Worm (Caenorhabditis elegans) whole organism, L4 larva: ENCODE measurements around the gene let-716.

ENCODE experiments used
- D1046.2 ChIP-seq: fragments of 200-800 bp; sonication (Bioruptor generic); IDR thresholded peaks from 2 replicates; pipeline ENCODE4 v1.3.6; 2022; ENCODE audit warnings: missing genetic modification characterization, missing compliant biosample characterization
- F26F4.8 ChIP-seq: fragments of 200-800 bp; sonication (Bioruptor generic); conservative IDR thresholded peaks from 2 replicates; pipeline ENCODE4 v1.3.6; 2022; ENCODE audit warnings: missing genetic modification characterization, missing compliant biosample characterization
- F49E8.2 ChIP-seq: sonication (generic microtip); optimal IDR thresholded peaks from 2 replicates; lab custom pipeline; 2016; ENCODE audit warnings: missing compliant biosample characterization, mild to moderate bottlenecking, missing genetic modification characterization, borderline replicate concordance
- T26A8.4 ChIP-seq: fragments of 200-800 bp; sonication (Bioruptor generic); IDR thresholded peaks from 2 replicates; pipeline ENCODE4 v1.3.6; 2022; ENCODE audit warnings: missing genetic modification characterization, missing compliant biosample characterization
- Y105C5A.15 ChIP-seq: fragments of 200-800 bp; sonication (Bioruptor generic); IDR thresholded peaks from 2 replicates; pipeline ENCODE4 v1.3.6; 2022; ENCODE audit warnings: missing genetic modification characterization, missing compliant biosample characterization
- Y48G9A.11 ChIP-seq: fragments of 200-800 bp; sonication (Bioruptor generic); IDR thresholded peaks from 2 replicates; pipeline ENCODE4 v1.3.6; 2022; ENCODE audit warnings: missing genetic modification reagents, missing genetic modification characterization, missing compliant biosample characterization
- Y5F2A.4 ChIP-seq: fragments of 200-800 bp; sonication (Bioruptor generic); optimal IDR thresholded peaks from 2 replicates; lab custom pipeline; 2018; ENCODE audit warnings: mild to moderate bottlenecking, missing genetic modification characterization, missing compliant biosample characterization
- Y75B8A.6 ChIP-seq: fragments of 200-800 bp; sonication (Bioruptor generic); IDR thresholded peaks from 2 replicates; pipeline ENCODE4 v1.3.6; 2022; ENCODE audit warnings: missing genetic modification reagents, missing genetic modification characterization, missing compliant biosample characterization
- ama-1 ChIP-seq: fragments of 150-350 bp; optimal IDR thresholded peaks from 2 replicates; lab custom pipeline; 2014; ENCODE audit warnings: inconsistent platforms, mixed read lengths
- arid-1 ChIP-seq: fragments of 200-800 bp; sonication (Bioruptor generic); conservative IDR thresholded peaks from 2 replicates; pipeline ENCODE4 v1.3.6; 2022; ENCODE audit warnings: missing genetic modification reagents, missing genetic modification characterization, missing compliant biosample characterization
- attf-4 ChIP-seq: sonication (generic microtip); optimal IDR thresholded peaks from 3 replicates; lab custom pipeline; 2017; ENCODE audit warnings: missing biosample characterization, missing genetic modification characterization
- ceh-20 ChIP-seq: fragments of 200-800 bp; sonication (Bioruptor generic); IDR thresholded peaks from 2 replicates; pipeline ENCODE4 v1.3.6; 2022; ENCODE audit warnings: missing genetic modification reagents, missing genetic modification characterization, missing compliant biosample characterization
- ceh-32 ChIP-seq: sonication (generic microtip); optimal IDR thresholded peaks from 2 replicates; lab custom pipeline; 2016; ENCODE audit warnings: mild to moderate bottlenecking, missing genetic modification characterization, missing compliant biosample characterization; ENCODE audit not compliant: poor library complexity
- ceh-82 ChIP-seq: sonication (generic microtip); optimal IDR thresholded peaks from 2 replicates; lab custom pipeline; 2017; ENCODE audit warnings: missing biosample characterization, missing genetic modification characterization
- cey-2 ChIP-seq: sonication (generic microtip); optimal IDR thresholded peaks from 3 replicates; lab custom pipeline; 2017; ENCODE audit warnings: missing genetic modification characterization, mild to moderate bottlenecking, missing compliant biosample characterization, antibody characterized with exemption, borderline replicate concordance; ENCODE audit not compliant: insufficient read depth
- ctbp-1 ChIP-seq: fragments of 200-800 bp; sonication (Bioruptor generic); IDR thresholded peaks from 2 replicates; pipeline ENCODE4 v1.3.6; 2022; ENCODE audit warnings: missing genetic modification reagents, missing genetic modification characterization, missing compliant biosample characterization
- daf-16 ChIP-seq, 3 experiments: sonication (generic microtip); optimal IDR thresholded peaks; 2 replicates each; lab custom pipeline; 2016 to 2017; ENCODE audit warnings: missing genetic modification characterization in 3 of 3, missing genetic modification reagents in 3 of 3, mild to moderate bottlenecking in 2 of 3, missing compliant biosample characterization in 2 of 3, missing biosample characterization in 1 of 3, moderate library complexity in 1 of 3
- daf-19 ChIP-seq: fragments of 200-800 bp; sonication (Bioruptor generic); conservative IDR thresholded peaks from 2 replicates; pipeline ENCODE4 v1.3.6; 2022; ENCODE audit warnings: missing genetic modification characterization, missing compliant biosample characterization
- daf-8 ChIP-seq: fragments of 200-800 bp; sonication (Bioruptor generic); IDR thresholded peaks from 2 replicates; pipeline ENCODE4 v1.3.6; 2022; ENCODE audit warnings: missing genetic modification characterization, missing compliant biosample characterization
- dmd-8 ChIP-seq: fragments of 200-800 bp; sonication (Bioruptor generic); IDR thresholded peaks from 2 replicates; pipeline ENCODE4 v1.3.6; 2022; ENCODE audit warnings: missing genetic modification characterization, missing compliant biosample characterization
- dpl-1 ChIP-seq: fragments of 150-350 bp; optimal IDR thresholded peaks from 2 replicates; lab custom pipeline; 2014; ENCODE audit warnings: missing biosample characterization, missing genetic modification reagents, missing genetic modification characterization
- duxl-1 ChIP-seq: sonication (generic microtip); optimal IDR thresholded peaks from 2 replicates; lab custom pipeline; 2016; ENCODE audit warnings: mild to moderate bottlenecking, missing genetic modification characterization, moderate library complexity, missing compliant biosample characterization; ENCODE audit not compliant: poor library complexity
- dve-1 ChIP-seq: sonication (generic microtip); optimal IDR thresholded peaks from 2 replicates; lab custom pipeline; 2017; ENCODE audit warnings: antibody characterized with exemption, mild to moderate bottlenecking, missing genetic modification characterization, missing compliant biosample characterization; ENCODE audit not compliant: insufficient read depth
- egl-27 ChIP-seq: sonication (generic microtip); optimal IDR thresholded peaks from 3 replicates; lab custom pipeline; 2017; ENCODE audit warnings: missing biosample characterization, missing genetic modification reagents, missing genetic modification characterization
- gei-8 ChIP-seq: fragments of 200-800 bp; sonication (Bioruptor generic); optimal IDR thresholded peaks from 2 replicates; lab custom pipeline; 2018; ENCODE audit warnings: mild to moderate bottlenecking, missing genetic modification characterization, missing compliant biosample characterization
- hlh-11 ChIP-seq: fragments of 200-800 bp; sonication (Bioruptor generic); optimal IDR thresholded peaks from 2 replicates; lab custom pipeline; 2018; ENCODE audit warnings: mild to moderate bottlenecking, missing genetic modification characterization, missing compliant biosample characterization
- hlh-30 ChIP-seq: sonication (generic microtip); optimal IDR thresholded peaks from 2 replicates; lab custom pipeline; 2017; ENCODE audit warnings: antibody characterized with exemption, mild to moderate bottlenecking, missing genetic modification characterization, missing compliant biosample characterization; ENCODE audit not compliant: insufficient read depth
- jun-1 ChIP-seq: fragments of 150-350 bp; optimal IDR thresholded peaks from 2 replicates; lab custom pipeline; 2014; ENCODE audit warnings: missing biosample characterization, missing genetic modification reagents, missing genetic modification characterization
- lin-13 ChIP-seq: fragments of 150-350 bp; optimal IDR thresholded peaks from 2 replicates; lab custom pipeline; 2014; ENCODE audit warnings: missing biosample characterization, missing genetic modification reagents, missing genetic modification characterization
- lir-3 ChIP-seq: sonication (generic microtip); optimal IDR thresholded peaks from 2 replicates; lab custom pipeline; 2016; ENCODE audit warnings: mild to moderate bottlenecking, missing genetic modification characterization, missing compliant biosample characterization
- madf-9 ChIP-seq: fragments of 200-800 bp; sonication (Bioruptor generic); conservative IDR thresholded peaks from 2 replicates; pipeline ENCODE4 v1.3.6; 2022; ENCODE audit warnings: missing genetic modification reagents, missing genetic modification characterization, missing compliant biosample characterization
- mdt-29 ChIP-seq: fragments of 200-800 bp; sonication (Bioruptor generic); IDR thresholded peaks from 2 replicates; pipeline ENCODE4 v1.3.6; 2022; ENCODE audit warnings: missing genetic modification reagents, missing genetic modification characterization, missing compliant biosample characterization
- nhr-111 ChIP-seq: fragments of 200-800 bp; sonication (Bioruptor generic); optimal IDR thresholded peaks from 2 replicates; lab custom pipeline; 2018; ENCODE audit warnings: mild to moderate bottlenecking, missing genetic modification characterization, missing compliant biosample characterization
- nhr-6 ChIP-seq: fragments of 150-350 bp; optimal IDR thresholded peaks from 2 replicates; lab custom pipeline; 2014; ENCODE audit warnings: missing biosample characterization, missing genetic modification characterization
- pha-4 ChIP-seq, 2 experiments: fragments of 150-350 bp in 1 of 2; fragments of 200-800 bp in 1 of 2; sonication (Bioruptor generic) in 1 of 2; IDR thresholded peaks in 1 of 2; optimal IDR thresholded peaks in 1 of 2; 2 replicates each; pipeline versions ENCODE4 v1.3.6 to Lab custom; 2014 to 2022; ENCODE audit warnings: missing genetic modification characterization in 2 of 2, missing genetic modification reagents in 2 of 2, missing biosample characterization in 1 of 2, missing compliant biosample characterization in 1 of 2
- php-3 ChIP-seq: fragments of 200-800 bp; sonication (Bioruptor generic); IDR thresholded peaks from 2 replicates; pipeline ENCODE4 v1.3.6; 2022; ENCODE audit warnings: missing genetic modification reagents, missing genetic modification characterization, missing compliant biosample characterization
- pqm-1 ChIP-seq: sonication (generic microtip); optimal IDR thresholded peaks from 2 replicates; lab custom pipeline; 2017; ENCODE audit warnings: missing biosample characterization, missing genetic modification characterization
- rbr-2 ChIP-seq: sonication (generic microtip); optimal IDR thresholded peaks from 2 replicates; lab custom pipeline; 2016; ENCODE audit warnings: missing genotype, missing genetic modification characterization, missing compliant biosample characterization
- saeg-2 ChIP-seq: fragments of 200-800 bp; sonication (Bioruptor generic); IDR thresholded peaks from 2 replicates; pipeline ENCODE4 v1.3.6; 2022; ENCODE audit warnings: missing genetic modification reagents, missing genetic modification characterization, missing compliant biosample characterization
- tag-97 ChIP-seq: fragments of 200-800 bp; sonication (Bioruptor generic); IDR thresholded peaks from 2 replicates; pipeline ENCODE4 v1.3.6; 2022; ENCODE audit warnings: missing genetic modification characterization, missing compliant biosample characterization
- unc-39 ChIP-seq: sonication (generic microtip); optimal IDR thresholded peaks from 2 replicates; lab custom pipeline; 2017; ENCODE audit warnings: missing biosample characterization, missing genetic modification characterization
- unc-62 ChIP-seq, 3 experiments: fragments of 150-350 bp in 1 of 3; sonication (generic microtip); optimal IDR thresholded peaks in 2 of 3; peaks in 1 of 3; 1 replicate in 1 of 3; 2 replicates in 2 of 3; lab custom pipeline; 2014 to 2017; ENCODE audit warnings: missing biosample characterization in 3 of 3, missing genetic modification characterization in 3 of 3, missing genetic modification reagents in 3 of 3, missing genotype in 1 of 3
- vab-7 ChIP-seq: fragments of 200-800 bp; sonication (Bioruptor generic); IDR thresholded peaks from 2 replicates; pipeline ENCODE4 v1.3.6; 2022; ENCODE audit warnings: missing genetic modification reagents, missing genetic modification characterization, missing compliant biosample characterization
- zfp-3 ChIP-seq: fragments of 200-800 bp; sonication (Bioruptor generic); conservative IDR thresholded peaks from 2 replicates; pipeline ENCODE4 v1.3.6; 2022; ENCODE audit warnings: missing genetic modification reagents, missing genetic modification characterization, missing compliant biosample characterization
- ztf-7 ChIP-seq: fragments of 150-350 bp; optimal IDR thresholded peaks from 2 replicates; lab custom pipeline; 2014; ENCODE audit warnings: missing biosample characterization, missing genetic modification characterization

The let-716 gene

ce11 chrIII:6373850-6374474 lies 9.4 kb upstream of the let-716 start (continued):
- TF ChIP-seq Y5F2A.4 (no peak), dmd-8 (0 out of 2 replicates have a peak, but pooled peaks have one; percentile 6), Y48G9A.11 (GFP tag; lab: Robert Waterston, UW) (peak; percentile 81), jun-1 (tag; lab: Kevin White, UChicago) (no peak), nhr-111 (GFP tag; lab: Kevin White, UChicago) (peak; percentile 7), attf-4 (tag; lab: Kevin White, UChicago) (no peak), rbr-2 (tag; lab: Kevin White, UChicago) (no peak), ama-1 (lab: Kevin White, UChicago) (peak; percentile 55), egl-27 (tag; lab: Kevin White, UChicago) (no peak), zfp-3 (no peak), madf-9 (GFP tag; lab: Robert Waterston, UW) (no peak), D1046.2 (no peak), saeg-2 (GFP tag; lab: Robert Waterston, UW) (no peak), nhr-6 (tag; lab: Kevin White, UChicago) (no peak), unc-62 (GFP tag; optimal IDR thresholded peaks at IDR 0.05 in 1 of 2; lab: Kevin White, UChicago) (no peak), unc-62 (tag; optimal IDR thresholded peaks at IDR 0.05; lab: Kevin White, UChicago) (no peak), dve-1 (tag; lab: Kevin White, UChicago) (no peak), arid-1 (GFP tag; lab: Robert Waterston, UW) (peak; percentile 44; the same call in 1 of the 2 replicates), mdt-29 (GFP tag; lab: Robert Waterston, UW) (peak; percentile 44; the same call in 1 of the 2 replicates), T26A8.4 (GFP tag; lab: Robert Waterston, UW) (peak; percentile 48; the same call in 1 of the 2 replicates), unc-39 (no peak), tag-97 (GFP tag; lab: Robert Waterston, UW) (no peak), lir-3 (no peak), hlh-30 (tag; lab: Kevin White, UChicago) (no peak), vab-7 (GFP tag; lab: Robert Waterston, UW) (0 out of 2 replicates have a peak, but pooled peaks have one; percentile 12), daf-16 (GFP tag; optimal IDR thresholded peaks at IDR 0.05; lab: Kevin White, UChicago) (no peak), daf-16 (tag; optimal IDR thresholded peaks at IDR 0.05; lab: Kevin White, UChicago) (peak; percentile 16), hlh-11 (no peak), Y105C5A.15 (GFP tag; lab: Robert Waterston, UW) (peak; percentile 61; the same call in 1 of the 2 replicates), daf-19 (GFP tag; lab: Robert Waterston, UW) (no peak), lin-13 (GFP tag; lab: Kevin White, UChicago) (no peak), cey-2 (tag; lab: Kevin White, UChicago) (no peak), F26F4.8 (GFP tag; lab: Robert Waterston, UW) (no peak), duxl-1 (tag; lab: Kevin White, UChicago) (peak; percentile 67), ceh-20 (GFP tag; lab: Robert Waterston, UW) (0 out of 2 replicates have a peak, but pooled peaks have one; percentile 24), gei-8 (peak; percentile 23), Y75B8A.6 (GFP tag; lab: Robert Waterston, UW) (0 out of 2 replicates have a peak, but pooled peaks have one; percentile 6), daf-8 (GFP tag; lab: Robert Waterston, UW) (no peak), php-3 (GFP tag; lab: Robert Waterston, UW) (peak; percentile 46; the same call in 1 of the 2 replicates), ceh-32 (tag; lab: Kevin White, UChicago) (no peak), dpl-1 (GFP tag; lab: Kevin White, UChicago) (no peak), ztf-7 (tag; lab: Kevin White, UChicago) (no peak), F49E8.2 (peak; percentile 94), pha-4 (GFP tag; IDR thresholded peaks at IDR 0.05; lab: Robert Waterston, UW) (peak; percentile 48; the same call in 1 of the 2 replicates), pha-4 (tag; optimal IDR thresholded peaks at IDR 0.05; lab: Kevin White, UChicago) (no peak), ceh-82 (tag; lab: Kevin White, UChicago) (no peak), ctbp-1 (peak; percentile 59; the same call in 1 of the 2 replicates), pqm-1 (no peak)
